Worm (Caenorhabditis elegans) whole organism, late embryonic: ENCODE data around the gene rde-8.

Source experiments
- ets-4 ChIP-seq: sonication (generic microtip); optimal IDR thresholded peaks from 2 replicates; lab custom pipeline; 2016; ENCODE audit warnings: missing genetic modification characterization, missing compliant biosample characterization
- mec-3 ChIP-seq: sonication (generic microtip); optimal IDR thresholded peaks from 2 replicates; lab custom pipeline; 2016; ENCODE audit warnings: borderline replicate concordance, missing genetic modification characterization, missing compliant biosample characterization
- nhr-11 ChIP-seq: fragments of 150-350 bp; optimal IDR thresholded peaks from 2 replicates; lab custom pipeline; 2014; ENCODE audit warnings: missing biosample characterization, missing genetic modification characterization
- syd-9 ChIP-seq: sonication (generic microtip); optimal IDR thresholded peaks from 2 replicates; lab custom pipeline; 2016; ENCODE audit warnings: mild to moderate bottlenecking, missing genetic modification characterization, moderate library complexity, missing compliant biosample characterization

DNA sequence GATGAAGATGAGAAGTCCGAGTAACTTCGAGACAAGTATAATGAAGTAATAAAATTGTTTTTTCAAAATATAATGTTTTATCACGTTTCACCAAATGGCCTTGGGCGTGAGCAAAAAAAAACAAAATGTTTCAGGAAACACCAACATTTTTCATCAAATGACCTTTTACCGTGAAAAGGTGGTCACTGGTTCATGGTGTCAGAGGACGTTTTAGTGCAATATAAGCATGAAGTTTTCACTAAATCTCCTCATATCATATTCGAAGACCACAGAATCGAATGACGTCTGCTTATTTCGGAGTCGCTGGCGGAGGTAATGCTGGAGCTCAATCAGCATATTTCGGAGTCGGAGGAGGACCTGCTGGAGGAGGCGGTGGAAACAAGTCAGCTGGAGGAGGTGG lies 8.3 kb upstream of the rde-8 start, which contains the start of the genes ZC477.7 and ssq-3:
- TF ChIP-seq ets-4 (no peak), mec-3 (tag; lab: Kevin White, UChicago) (no peak), nhr-11 (tag; lab: Kevin White, UChicago) (no peak), syd-9 (tag; lab: Kevin White, UChicago) (no peak)
